Fruit fly (Drosophila melanogaster): ENCODE measurements around the gene eIF3a.

eIF3a gene

dm6 chr3R:4394654-4395581, 38.8 kb downstream of the eIF3a start (continued):
- TF ChIP-seq hth (optimal IDR thresholded peaks at IDR 0.05) (no peak), fd3F (GFP tag; optimal IDR thresholded peaks at IDR 0.05) (peak; percentile 79), CG14667 (GFP tag; IDR thresholded peaks at IDR 0.05) (peak; percentile 67), sisA (GFP tag; IDR thresholded peaks at IDR 0.05) (peak; percentile 87), CG4424 (GFP tag; optimal IDR thresholded peaks at IDR 0.05) (peak; percentile 77), E2f2 (GFP tag; IDR thresholded peaks at IDR 0.05) (peak; percentile 56), gsb-n (tag; optimal IDR thresholded peaks at IDR 0.05) (no peak), dysf (GFP tag; IDR thresholded peaks at IDR 0.05) (peak; percentile 94), CG8478 (optimal IDR thresholded peaks at IDR 0.05) (no peak), odd (GFP tag; optimal IDR thresholded peaks at IDR 0.05) (peak; percentile 76), slp2 (GFP tag; optimal IDR thresholded peaks at IDR 0.05) (peak; percentile 73), ind (GFP tag; optimal IDR thresholded peaks at IDR 0.05) (peak; percentile 91), C15 (GFP tag; IDR thresholded peaks at IDR 0.05) (0 out of 3 replicates have a peak, but pooled peaks have one; percentile 41), CG17328 (GFP tag; IDR thresholded peaks at IDR 0.05) (peak; percentile 84), CG4404 (GFP tag; IDR thresholded peaks at IDR 0.05) (peak; percentile 46; the same call in 1 of the 2 replicates), ewg (GFP tag; optimal IDR thresholded peaks at IDR 0.05) (peak; percentile 77), Spps (tag; optimal IDR thresholded peaks at IDR 0.05) (peak; percentile 41), CG17612 (GFP tag; IDR thresholded peaks at IDR 0.05) (peak; percentile 48; the same call in 1 of the 2 replicates), CG2129 (GFP tag; IDR thresholded peaks at IDR 0.05; ENCODE audit: partially characterized antibody) (no peak), gsb (GFP tag; IDR thresholded peaks at IDR 0.05) (peak; percentile 71), pan (optimal IDR thresholded peaks at IDR 0.05) (no peak), pan (GFP tag; optimal IDR thresholded peaks at IDR 0.05 in 1 of 2, IDR thresholded peaks at IDR 0.05 in 1 of 2) (peak in 1 of 2 experiments; percentile 90), Aef1 (GFP tag; IDR thresholded peaks at IDR 0.05) (peak; percentile 83), CHES-1-like (GFP tag; optimal IDR thresholded peaks at IDR 0.05) (peak; percentile 80), CG7987 (GFP tag; optimal IDR thresholded peaks at IDR 0.05) (peak; percentile 68), CG32767 (GFP tag; IDR thresholded peaks at IDR 0.05) (peak; percentile 83), Sox100B (GFP tag; optimal IDR thresholded peaks at IDR 0.05) (peak; percentile 82), Hey (tag; optimal IDR thresholded peaks at IDR 0.05) (peak; percentile 67), CG12219 (GFP tag; optimal IDR thresholded peaks at IDR 0.05) (peak; percentile 91), zf30C (GFP tag; optimal IDR thresholded peaks at IDR 0.05) (no peak), CG2199 (GFP tag; IDR thresholded peaks at IDR 0.05) (peak; percentile 91; the same call in 2 of the 3 replicates), CG10209 (GFP tag; optimal IDR thresholded peaks at IDR 0.05) (peak; percentile 88), pho (GFP tag; optimal IDR thresholded peaks at IDR 0.05) (peak; percentile 89), CG9609 (GFP tag; optimal IDR thresholded peaks at IDR 0.05) (peak; percentile 88), CG12942 (GFP tag; optimal IDR thresholded peaks at IDR 0.05) (peak; percentile 66), chinmo (GFP tag; IDR thresholded peaks at IDR 0.05; ENCODE audit: partially characterized antibody) (no peak), slou (GFP tag; optimal IDR thresholded peaks at IDR 0.05) (peak; percentile 34), shn (GFP tag; optimal IDR thresholded peaks at IDR 0.05) (peak; percentile 69), CG1529 (GFP tag; optimal IDR thresholded peaks at IDR 0.05) (peak; percentile 69), nau (GFP tag; optimal IDR thresholded peaks at IDR 0.05) (peak; percentile 84), emc (GFP tag; optimal IDR thresholded peaks at IDR 0.05) (peak; percentile 73), CG32772 (GFP tag; IDR thresholded peaks at IDR 0.05) (peak; percentile 86), fu2 (GFP tag; optimal IDR thresholded peaks at IDR 0.05) (peak; percentile 86), Fer3 (tag; optimal IDR thresholded peaks at IDR 0.05) (peak; percentile 88), phol (tag; optimal IDR thresholded peaks at IDR 0.05) (peak; percentile 86), so (GFP tag; IDR thresholded peaks at IDR 0.05) (peak; percentile 80; the same call in 2 of the 3 replicates), Bteb2 (GFP tag; optimal IDR thresholded peaks at IDR 0.05) (peak; percentile 80), CG11093 (GFP tag; IDR thresholded peaks at IDR 0.05) (peak; percentile 83), CG10654 (GFP tag; optimal IDR thresholded peaks at IDR 0.05) (peak; percentile 81), cg (GFP tag; optimal IDR thresholded peaks at IDR 0.05) (peak; percentile 56)

Data from whole organism, embryonic.